Fruit fly (Drosophila melanogaster): ENCODE data around the gene CG1116.

CG1116 gene

dm6 chr3R:5252853-5253252 lies 33.4 kb downstream of the CG1116 start, which contains the start of gene CG1113:
CG1113 (plus strand) TSS chr3R:5253153.
- TF ChIP-seq ewg (GFP tag; optimal IDR thresholded peaks at IDR 0.05) (peak; percentile 19), D19A (tag; optimal IDR thresholded peaks at IDR 0.05) (peak; percentile 48), Neu2 (GFP tag; optimal IDR thresholded peaks at IDR 0.05; ENCODE audit: borderline replicate concordance) (no peak), fru (optimal IDR thresholded peaks at IDR 0.05) (no peak)

- TF ChIP-seq pnt (GFP tag; optimal IDR thresholded peaks at IDR 0.05), result peak; percentile 6
- TF ChIP-seq CG18764 (GFP tag; optimal IDR thresholded peaks at IDR 0.05), result peak; percentile 18
- TF ChIP-seq Nf-YA (GFP tag; IDR thresholded peaks at IDR 0.05), result no peak
- TF ChIP-seq en (GFP tag; optimal IDR thresholded peaks at IDR 0.05), result no peak
- peak; percentile 72 for TF ChIP-seq CG18599 (GFP tag; optimal IDR thresholded peaks at IDR 0.05)
- TF ChIP-seq Dek (tag; optimal IDR thresholded peaks at IDR 0.05), result peak; percentile 36
- peak; percentile 64 for TF ChIP-seq Rfx (GFP tag; IDR thresholded peaks at IDR 0.05)
- TF ChIP-seq CG11504 (tag; optimal IDR thresholded peaks at IDR 0.05), result peak; percentile 73
- peak; percentile 40 for TF ChIP-seq NfI (GFP tag; optimal IDR thresholded peaks at IDR 0.05)
- TF ChIP-seq pho (GFP tag; optimal IDR thresholded peaks at IDR 0.05), result peak; percentile 51
- TF ChIP-seq CG11560 (tag; IDR thresholded peaks at IDR 0.05), result peak; percentile 50; the same call in 1 of the 3 replicates
- TF ChIP-seq CG33213 (GFP tag; optimal IDR thresholded peaks at IDR 0.05), result peak; percentile 46
- TF ChIP-seq Scr (GFP tag; IDR thresholded peaks at IDR 0.05; ENCODE audit: partially characterized antibody), result peak; percentile 84
- peak; percentile 88 for TF ChIP-seq Dref (GFP tag; IDR thresholded peaks at IDR 0.05)
- TF ChIP-seq Abd-B (GFP tag; optimal IDR thresholded peaks at IDR 0.05), result peak; percentile 79
- no peak for TF ChIP-seq schlank (tag; optimal IDR thresholded peaks at IDR 0.05)
- TF ChIP-seq odd (GFP tag; optimal IDR thresholded peaks at IDR 0.05), result no peak
- peak; percentile 45 for TF ChIP-seq Blimp-1 (GFP tag; optimal IDR thresholded peaks at IDR 0.05)
- TF ChIP-seq row (GFP tag; IDR thresholded peaks at IDR 0.05), result peak; percentile 80
- TF ChIP-seq chn (GFP tag; optimal IDR thresholded peaks at IDR 0.05), result peak; percentile 11
- no peak for TF ChIP-seq CG17912 (GFP tag; optimal IDR thresholded peaks at IDR 0.05)
- TF ChIP-seq zen2 (GFP tag; IDR thresholded peaks at IDR 0.05; ENCODE audit: partially characterized antibody), result peak; percentile 39; the same call in 1 of the 3 replicates
- TF ChIP-seq CG11247 (GFP tag; IDR thresholded peaks at IDR 0.05), result no peak
- TF ChIP-seq Hr3 (GFP tag; optimal IDR thresholded peaks at IDR 0.05), result peak; percentile 70
- peak; percentile 45; the same call in 1 of the 2 replicates for TF ChIP-seq danr (GFP tag; IDR thresholded peaks at IDR 0.05)
- TF ChIP-seq zfh1 (GFP tag; IDR thresholded peaks at IDR 0.05), result peak; percentile 50; the same call in 2 of the 3 replicates
- peak; percentile 82 for TF ChIP-seq CG9932 (GFP tag; IDR thresholded peaks at IDR 0.05)
- TF ChIP-seq CG3407 (GFP tag; optimal IDR thresholded peaks at IDR 0.05), result peak; percentile 33
- peak; percentile 59 for TF ChIP-seq CG1602 (GFP tag; optimal IDR thresholded peaks at IDR 0.05)
- no peak for TF ChIP-seq MESR4 (GFP tag; optimal IDR thresholded peaks at IDR 0.05)
- TF ChIP-seq CG42726 (GFP tag; IDR thresholded peaks at IDR 0.05; ENCODE audit: partially characterized antibody), result 0 out of 2 replicates have a peak, but pooled peaks have one; percentile 41
- no peak for TF ChIP-seq hkb (optimal IDR thresholded peaks at IDR 0.05)
- no peak; the same call in 1 of the 2 replicates for TF ChIP-seq hkb (GFP tag; IDR thresholded peaks at IDR 0.05)
- peak; percentile 46 for TF ChIP-seq CG10654 (GFP tag; optimal IDR thresholded peaks at IDR 0.05)
- TF ChIP-seq abd-A (tag; optimal IDR thresholded peaks at IDR 0.05), result peak; percentile 54
- no peak for TF ChIP-seq crol (GFP tag; IDR thresholded peaks at IDR 0.05)
- TF ChIP-seq bigmax (GFP tag; optimal IDR thresholded peaks at IDR 0.05), result no peak
- TF ChIP-seq ttk (GFP tag; IDR thresholded peaks at IDR 0.05), result no peak; the same call in 1 of the 2 replicates
- TF ChIP-seq lov (optimal IDR thresholded peaks at IDR 0.05), result no peak
- TF ChIP-seq lov (GFP tag; IDR thresholded peaks at IDR 0.05), result no peak
- peak; percentile 66 for TF ChIP-seq CG10462 (GFP tag; optimal IDR thresholded peaks at IDR 0.05)
- TF ChIP-seq TFAM (GFP tag; optimal IDR thresholded peaks at IDR 0.05), result no peak
- peak; percentile 54; the same call in 1 of the 3 replicates for TF ChIP-seq CG11093 (GFP tag; IDR thresholded peaks at IDR 0.05)
- TF ChIP-seq toy (GFP tag; IDR thresholded peaks at IDR 0.05), result no peak
- TF ChIP-seq CTCF (GFP tag; optimal IDR thresholded peaks at IDR 0.05), result peak; percentile 6
Observed at dm6 chr3R:5256462-5257146, 37.1 kb downstream of the CG1116 start, which contains the start of the genes Enoph and Hph. Enoph (minus strand) TSS chr3R:5256681. Hph (plus strand) TSS chr3R:5257037.
